Worm (Caenorhabditis elegans) whole organism, L4 larva: ENCODE measurements around the gene pei-2.

Experiments
- D1046.2 ChIP-seq: fragments of 200-800 bp; sonication (Bioruptor generic); IDR thresholded peaks from 2 replicates; pipeline ENCODE4 v1.3.6; 2022; ENCODE audit warnings: missing genetic modification characterization, missing compliant biosample characterization
- F10B5.3 ChIP-seq: sonication (generic microtip); optimal IDR thresholded peaks from 2 replicates; lab custom pipeline; 2016; ENCODE audit warnings: mild to moderate bottlenecking, missing genetic modification characterization, missing compliant biosample characterization
- F26F4.8 ChIP-seq: fragments of 200-800 bp; sonication (Bioruptor generic); conservative IDR thresholded peaks from 2 replicates; pipeline ENCODE4 v1.3.6; 2022; ENCODE audit warnings: missing genetic modification characterization, missing compliant biosample characterization
- F37D6.2 ChIP-seq: sonication (generic microtip); optimal IDR thresholded peaks from 2 replicates; lab custom pipeline; 2016; ENCODE audit warnings: mild to moderate bottlenecking, missing genetic modification characterization, missing compliant biosample characterization
- F44E2.7 ChIP-seq: fragments of 200-800 bp; sonication (Bioruptor generic); IDR thresholded peaks from 2 replicates; pipeline ENCODE4 v2.1.2; 2022; ENCODE audit warnings: missing genetic modification characterization, missing compliant biosample characterization
- F49E8.2 ChIP-seq: sonication (generic microtip); optimal IDR thresholded peaks from 2 replicates; lab custom pipeline; 2016; ENCODE audit warnings: missing compliant biosample characterization, mild to moderate bottlenecking, missing genetic modification characterization, borderline replicate concordance
- aha-1 ChIP-seq: fragments of 150-350 bp; peaks from one replicate; lab custom pipeline; 2014; ENCODE audit warnings: missing biosample characterization, missing genetic modification characterization
- ceh-28 ChIP-seq: fragments of 150-350 bp; optimal IDR thresholded peaks from 2 replicates; lab custom pipeline; 2014; ENCODE audit warnings: missing biosample characterization, missing genetic modification reagents, missing genetic modification characterization
- ceh-44 ChIP-seq: fragments of 200-800 bp; sonication (Bioruptor generic); IDR thresholded peaks from 2 replicates; pipeline ENCODE4 v1.3.6; 2022; ENCODE audit warnings: missing genetic modification reagents, missing genetic modification characterization, missing compliant biosample characterization
- ceh-62 ChIP-seq: sonication (generic microtip); optimal IDR thresholded peaks from 2 replicates; lab custom pipeline; 2017; ENCODE audit warnings: missing biosample characterization, missing genetic modification characterization
- ctbp-1 ChIP-seq: fragments of 200-800 bp; sonication (Bioruptor generic); IDR thresholded peaks from 2 replicates; pipeline ENCODE4 v1.3.6; 2022; ENCODE audit warnings: missing genetic modification reagents, missing genetic modification characterization, missing compliant biosample characterization
- daf-16 ChIP-seq, 3 experiments: sonication (generic microtip); optimal IDR thresholded peaks; 2 replicates each; lab custom pipeline; 2016 to 2017; ENCODE audit warnings: missing genetic modification characterization in 3 of 3, missing genetic modification reagents in 3 of 3, mild to moderate bottlenecking in 2 of 3, missing compliant biosample characterization in 2 of 3, missing biosample characterization in 1 of 3, moderate library complexity in 1 of 3
- dmd-8 ChIP-seq: fragments of 200-800 bp; sonication (Bioruptor generic); IDR thresholded peaks from 2 replicates; pipeline ENCODE4 v1.3.6; 2022; ENCODE audit warnings: missing genetic modification characterization, missing compliant biosample characterization
- dmd-9 ChIP-seq: fragments of 200-800 bp; sonication (Bioruptor generic); IDR thresholded peaks from 2 replicates; pipeline ENCODE4 v1.3.6; 2022; ENCODE audit warnings: missing genetic modification reagents, missing genetic modification characterization, missing compliant biosample characterization
- egl-43 ChIP-seq: fragments of 200-800 bp; sonication (Bioruptor generic); IDR thresholded peaks from 2 replicates; pipeline ENCODE4 v1.3.6; 2022; ENCODE audit warnings: missing genetic modification reagents, missing genetic modification characterization, missing compliant biosample characterization
- hif-1 ChIP-seq, 2 experiments: sonication (generic microtip); optimal IDR thresholded peaks; 2 replicates each; lab custom pipeline; 2016 to 2017; ENCODE audit warnings: missing compliant biosample characterization in 2 of 2, missing genetic modification characterization in 2 of 2, missing genetic modification reagents in 2 of 2, missing genotype in 2 of 2, mild to moderate bottlenecking in 1 of 2
- hlh-30 ChIP-seq: sonication (generic microtip); optimal IDR thresholded peaks from 2 replicates; lab custom pipeline; 2017; ENCODE audit warnings: antibody characterized with exemption, mild to moderate bottlenecking, missing genetic modification characterization, missing compliant biosample characterization; ENCODE audit not compliant: insufficient read depth
- lim-7 ChIP-seq: fragments of 200-800 bp; sonication (Bioruptor generic); IDR thresholded peaks from 2 replicates; pipeline ENCODE4 v1.3.6; 2022; ENCODE audit warnings: missing genetic modification characterization, missing compliant biosample characterization
- lin-13 ChIP-seq: fragments of 150-350 bp; optimal IDR thresholded peaks from 2 replicates; lab custom pipeline; 2014; ENCODE audit warnings: missing biosample characterization, missing genetic modification reagents, missing genetic modification characterization
- madf-9 ChIP-seq: fragments of 200-800 bp; sonication (Bioruptor generic); conservative IDR thresholded peaks from 2 replicates; pipeline ENCODE4 v1.3.6; 2022; ENCODE audit warnings: missing genetic modification reagents, missing genetic modification characterization, missing compliant biosample characterization
- mep-1 ChIP-seq: fragments of 150-350 bp; sonication (generic microtip); optimal IDR thresholded peaks from 3 replicates; lab custom pipeline; 2014; ENCODE audit warnings: missing biosample characterization, missing genetic modification characterization
- mxl-2 ChIP-seq: fragments of 200-800 bp; sonication (Bioruptor generic); conservative IDR thresholded peaks from 2 replicates; pipeline ENCODE4 v1.3.6; 2022; ENCODE audit warnings: missing genetic modification reagents, missing genetic modification characterization, missing compliant biosample characterization
- nhr-41 ChIP-seq: fragments of 200-800 bp; sonication (Bioruptor generic); IDR thresholded peaks from 2 replicates; pipeline ENCODE4 v1.3.6; 2022; ENCODE audit warnings: missing genetic modification reagents, missing genetic modification characterization, missing compliant biosample characterization
- nhr-76 ChIP-seq: fragments of 150-350 bp; optimal IDR thresholded peaks from 2 replicates; lab custom pipeline; 2014; ENCODE audit warnings: missing biosample characterization, missing genetic modification characterization
- saeg-2 ChIP-seq: fragments of 200-800 bp; sonication (Bioruptor generic); IDR thresholded peaks from 2 replicates; pipeline ENCODE4 v1.3.6; 2022; ENCODE audit warnings: missing genetic modification reagents, missing genetic modification characterization, missing compliant biosample characterization
- sdz-12 ChIP-seq: fragments of 200-800 bp; sonication (Bioruptor generic); optimal IDR thresholded peaks from 2 replicates; lab custom pipeline; 2018; ENCODE audit warnings: mild to moderate bottlenecking, missing genetic modification characterization, missing compliant biosample characterization
- set-16 ChIP-seq: fragments of 200-800 bp; sonication (Bioruptor generic); IDR thresholded peaks from 2 replicates; pipeline ENCODE4 v1.3.6; 2022; ENCODE audit warnings: missing genetic modification reagents, missing genetic modification characterization, missing compliant biosample characterization
- skn-1 ChIP-seq: fragments of 150-350 bp; optimal IDR thresholded peaks from 2 replicates; lab custom pipeline; 2014; ENCODE audit warnings: missing biosample characterization, missing genetic modification characterization
- snpc-1.2 ChIP-seq: fragments of 200-800 bp; sonication (Bioruptor generic); IDR thresholded peaks from 2 replicates; pipeline ENCODE4 v1.3.6; 2022; ENCODE audit warnings: missing genetic modification reagents, missing genetic modification characterization, missing compliant biosample characterization
- unc-130 ChIP-seq: sonication (generic microtip); optimal IDR thresholded peaks from 2 replicates; lab custom pipeline; 2016; ENCODE audit warnings: missing genetic modification reagents, missing genetic modification characterization, missing compliant biosample characterization
- zag-1 ChIP-seq: fragments of 150-350 bp; optimal IDR thresholded peaks from 2 replicates; lab custom pipeline; 2014; ENCODE audit warnings: missing biosample characterization, missing genetic modification characterization
- zfp-2 ChIP-seq: sonication (generic microtip); optimal IDR thresholded peaks from 2 replicates; lab custom pipeline; 2016; ENCODE audit warnings: mild to moderate bottlenecking, missing genetic modification characterization, missing compliant biosample characterization
- zip-11 ChIP-seq: fragments of 200-800 bp; sonication (Bioruptor generic); IDR thresholded peaks from 2 replicates; pipeline ENCODE4 v1.3.6; 2022; ENCODE audit warnings: missing genetic modification characterization, missing compliant biosample characterization

The pei-2 gene

DNA sequence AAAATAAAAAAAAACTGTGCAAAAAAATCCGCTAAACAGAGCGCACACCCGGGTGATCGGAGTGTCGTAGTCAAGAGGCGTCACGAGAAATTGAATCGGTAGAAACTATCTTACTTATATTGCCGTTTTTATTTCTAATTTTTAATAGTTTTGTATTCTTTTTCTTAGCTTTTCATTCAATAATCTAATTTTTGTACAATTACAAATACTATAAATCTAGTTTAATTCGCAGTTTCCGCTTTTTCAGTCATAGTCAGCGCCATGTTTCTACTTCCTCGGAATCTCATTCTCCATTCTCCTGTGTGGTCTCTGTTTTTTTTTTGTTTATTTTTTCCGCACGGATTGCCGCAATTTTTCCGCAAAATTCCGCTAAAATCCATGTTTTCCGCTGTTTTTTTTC, 19.4 kb downstream of the pei-2 start (continued):
- TF ChIP-seq egl-43 (GFP tag; lab: Robert Waterston, UW) (no peak), hlh-30 (tag; lab: Kevin White, UChicago) (peak; percentile 39), mxl-2 (GFP tag; lab: Robert Waterston, UW) (no peak), F26F4.8 (GFP tag; lab: Robert Waterston, UW) (no peak), F49E8.2 (tag; lab: Kevin White, UChicago) (no peak), unc-130 (GFP tag; lab: Kevin White, UChicago) (peak; percentile 86), sdz-12 (no peak), daf-16 (GFP tag; optimal IDR thresholded peaks at IDR 0.05; lab: Kevin White, UChicago) (no peak), daf-16 (tag; optimal IDR thresholded peaks at IDR 0.05; lab: Kevin White, UChicago) (peak; percentile 34)

DNA sequence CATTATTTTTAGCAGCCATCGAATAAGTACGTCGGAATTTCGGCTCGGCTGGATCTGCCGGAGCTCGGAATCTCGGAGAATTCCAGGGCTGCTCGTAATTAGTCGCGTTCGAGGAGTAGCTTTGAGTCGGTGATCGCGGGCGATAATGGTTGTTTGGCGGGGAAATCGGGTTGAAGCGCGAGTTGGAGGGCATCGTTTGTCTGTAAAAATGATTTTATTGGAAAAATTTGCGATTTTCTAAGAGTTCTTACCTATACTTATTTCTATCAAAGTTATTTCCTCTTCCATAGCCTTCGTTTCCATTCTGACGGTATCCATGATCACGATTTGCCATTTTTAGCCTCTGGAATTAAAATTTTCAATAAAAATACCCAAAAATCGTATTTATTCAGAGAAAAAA, 19.9 kb downstream of the pei-2 start, which contains the start of gene Y50D4C.5:
Y50D4C.5 (minus strand) TSS at position 345 of the 400 bp plus-strand sequence.
- no peak for TF ChIP-seq dmd-9 (GFP tag; lab: Robert Waterston, UW)
- TF ChIP-seq hlh-30 (tag; lab: Kevin White, UChicago), result no peak
- peak; percentile 21; the same call in 1 of the 2 replicates for TF ChIP-seq set-16 (GFP tag; lab: Robert Waterston, UW)

DNA sequence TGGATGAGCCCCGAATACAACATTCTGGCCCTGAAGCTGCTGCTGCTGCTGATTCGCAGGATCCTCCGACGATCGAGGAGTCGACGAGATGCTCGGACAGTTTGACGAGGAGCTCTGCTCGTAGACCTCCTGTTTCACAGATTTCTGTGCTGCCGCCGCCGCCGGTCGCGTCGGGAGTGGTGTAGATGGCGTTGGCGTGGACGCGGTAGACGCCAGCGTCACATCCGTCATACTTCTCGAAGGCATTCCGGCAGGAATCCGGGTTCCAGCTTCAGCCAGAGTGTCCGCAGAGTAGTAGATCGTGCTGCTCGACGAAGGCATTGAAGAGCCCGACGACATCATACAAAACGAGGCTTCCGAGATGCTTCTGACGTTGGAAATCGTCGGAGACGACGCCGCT, 22.1 kb downstream of the pei-2 start:
- TF ChIP-seq F44E2.7, result 0 out of 2 replicates have a peak, but pooled peaks have one; percentile 10
- TF ChIP-seq ctbp-1 (GFP tag; lab: Robert Waterston, UW), result no peak
- peak; percentile 90 for TF ChIP-seq set-16 (GFP tag; lab: Robert Waterston, UW)

ce11 chrV:995635-996034, 27.6 kb downstream of the pei-2 start:
- TF ChIP-seq ceh-28 (tag; lab: Kevin White, UChicago) (peak; percentile 53), zfp-2 (tag; lab: Kevin White, UChicago) (no peak), dmd-8 (GFP tag; lab: Robert Waterston, UW) (no peak), saeg-2 (GFP tag; lab: Robert Waterston, UW) (no peak), aha-1 (tag; lab: Kevin White, UChicago) (peak; percentile 43)

- TF ChIP-seq nhr-41 (GFP tag; lab: Robert Waterston, UW) (no peak), set-16 (GFP tag; lab: Robert Waterston, UW) (peak; percentile 94)
These were observed 33.0 kb downstream of the pei-2 start for ce11 chrV:990300-990699.

ce11 chrV:983120-983519, 40.1 kb downstream of the pei-2 start:
- TF ChIP-seq D1046.2 (GFP tag; lab: Robert Waterston, UW) (no peak), lim-7 (GFP tag; lab: Robert Waterston, UW) (no peak), skn-1 (tag; lab: Kevin White, UChicago) (no peak), ceh-44 (GFP tag; lab: Robert Waterston, UW) (no peak), F10B5.3 (tag; lab: Kevin White, UChicago) (no peak), nhr-76 (tag; lab: Kevin White, UChicago) (no peak), madf-9 (no peak), F49E8.2 (tag; lab: Kevin White, UChicago) (no peak), F37D6.2 (no peak), lin-13 (GFP tag; lab: Kevin White, UChicago) (no peak)

DNA sequence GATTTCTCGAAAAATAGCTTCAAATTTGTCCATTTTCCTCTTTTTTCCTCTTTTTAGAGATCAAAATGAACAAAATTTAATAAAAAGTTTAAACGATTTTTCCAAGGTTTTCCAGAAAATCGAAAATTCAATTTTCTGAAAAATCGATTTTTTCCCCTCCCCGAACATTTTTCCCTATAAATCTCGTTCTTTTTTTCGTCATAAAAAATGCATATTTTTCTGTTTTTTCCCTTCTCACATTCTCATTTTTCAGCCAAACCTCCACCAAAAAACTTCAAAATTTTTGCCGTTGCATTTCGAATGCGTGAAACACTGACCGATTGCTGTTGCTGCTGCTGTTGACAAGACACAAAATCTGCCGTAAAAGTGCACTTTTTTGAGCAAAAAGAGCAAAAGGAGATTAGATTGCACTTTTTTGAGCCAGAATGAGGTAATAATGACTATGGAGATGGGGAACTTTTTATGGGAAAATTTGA, 40.9 kb downstream of the pei-2 start, which contains the start of the genes Y50D4C.12 and unc-34:
Y50D4C.12 (plus strand) TSS at position 301 of the 476 bp plus-strand sequence.
unc-34 (plus strand) TSS at position 426 of the 476 bp plus-strand sequence.
- TF ChIP-seq mep-1 (tag; lab: Kevin White, UChicago) (no peak), zag-1 (tag; lab: Kevin White, UChicago) (no peak), F49E8.2 (tag; lab: Kevin White, UChicago) (no peak), ceh-62 (tag; lab: Kevin White, UChicago) (no peak), snpc-1.2 (GFP tag; lab: Robert Waterston, UW) (no peak), hif-1 (tag; optimal IDR thresholded peaks at IDR 0.05; lab: Kevin White, UChicago) (no peak), zip-11 (GFP tag; lab: Robert Waterston, UW) (no peak), aha-1 (tag; lab: Kevin White, UChicago) (peak; percentile 38)
